Fruit fly (Drosophila melanogaster) whole organism, embryonic: ENCODE measurements around the gene CG14868.

Experiments
- CG10209 ChIP-seq: fragments of 200-800 bp; sonication (Bioruptor generic); optimal IDR thresholded peaks from 3 replicates; lab custom pipeline; 2017; ENCODE audit warnings: missing biosample characterization, mild to moderate bottlenecking, missing genetic modification characterization, missing genetic modification reagents
- CG11695 ChIP-seq: fragments of 200-800 bp; sonication (Bioruptor generic); IDR thresholded peaks from 3 replicates; pipeline ENCODE4 v1.3.6; 2022; ENCODE audit warnings: missing biosample characterization, missing genetic modification characterization
- CG12219 ChIP-seq: fragments of 200-800 bp; sonication (Bioruptor generic); optimal IDR thresholded peaks from 3 replicates; lab custom pipeline; 2018; ENCODE audit warnings: missing biosample characterization, mild to moderate bottlenecking, missing genetic modification characterization
- CG12299 ChIP-seq: fragments of 200-800 bp; sonication (Bioruptor generic); optimal IDR thresholded peaks from 2 replicates; lab custom pipeline; 2018; ENCODE audit warnings: missing biosample characterization, mild to moderate bottlenecking, missing genetic modification characterization
- CG12659 ChIP-seq: fragments of 200-800 bp; sonication (Bioruptor generic); optimal IDR thresholded peaks from 3 replicates; lab custom pipeline; 2017; ENCODE audit warnings: mild to moderate bottlenecking, missing biosample characterization, missing genetic modification reagents, missing genetic modification characterization
- CG12744 ChIP-seq: fragments of 200-800 bp; sonication (Bioruptor generic); optimal IDR thresholded peaks from 2 replicates; lab custom pipeline; 2016; ENCODE audit warnings: missing biosample characterization, missing genetic modification characterization
- CG14667 ChIP-seq: fragments of 200-800 bp; sonication (Bioruptor generic); IDR thresholded peaks from 2 replicates; pipeline ENCODE4 v1.3.6; 2022; ENCODE audit warnings: missing biosample characterization, missing genetic modification characterization
- CG15269 ChIP-seq: fragments of 200-800 bp; sonication (Bioruptor generic); optimal IDR thresholded peaks from 2 replicates; lab custom pipeline; 2018; ENCODE audit warnings: missing biosample characterization, mild to moderate bottlenecking, missing genetic modification characterization, moderate library complexity
- CG1529 ChIP-seq: fragments of 200-800 bp; sonication (Bioruptor generic); optimal IDR thresholded peaks from 3 replicates; lab custom pipeline; 2018; ENCODE audit warnings: missing biosample characterization, missing genetic modification characterization
- CG1602 ChIP-seq: fragments of 200-800 bp; sonication (Bioruptor generic); optimal IDR thresholded peaks from 3 replicates; lab custom pipeline; 2016; ENCODE audit warnings: missing biosample characterization, missing genetic modification characterization
- CG17912 ChIP-seq: fragments of 200-800 bp; sonication (Bioruptor generic); optimal IDR thresholded peaks from 2 replicates; lab custom pipeline; 2018; ENCODE audit warnings: missing biosample characterization, mild to moderate bottlenecking, missing genetic modification characterization
- CG2120 ChIP-seq: fragments of 200-800 bp; sonication (Bioruptor generic); optimal IDR thresholded peaks from 3 replicates; lab custom pipeline; 2016; ENCODE audit warnings: missing biosample characterization, missing genetic modification characterization
- CG3163 ChIP-seq: fragments of 200-800 bp; sonication (Bioruptor generic); optimal IDR thresholded peaks from 3 replicates; lab custom pipeline; 2016; ENCODE audit warnings: missing biosample characterization, missing genetic modification characterization
- CG32532 ChIP-seq: fragments of 200-800 bp; sonication (Bioruptor generic); IDR thresholded peaks from 2 replicates; pipeline ENCODE4 v1.3.6; 2022; ENCODE audit warnings: missing biosample characterization, missing genetic modification characterization
- CG3838 ChIP-seq: fragments of 200-800 bp; sonication (Bioruptor generic); optimal IDR thresholded peaks from 3 replicates; lab custom pipeline; 2016; ENCODE audit warnings: missing biosample characterization, missing genetic modification characterization
- CG4328 ChIP-seq: fragments of 200-800 bp; sonication (Bioruptor generic); optimal IDR thresholded peaks from 3 replicates; lab custom pipeline; 2017; ENCODE audit warnings: missing biosample characterization, missing genetic modification reagents, missing genetic modification characterization
- CG5180 ChIP-seq: fragments of 200-800 bp; sonication (Bioruptor generic); optimal IDR thresholded peaks from 3 replicates; lab custom pipeline; 2017; ENCODE audit warnings: missing biosample characterization, missing genetic modification characterization, mild to moderate bottlenecking, moderate library complexity, missing genetic modification reagents
- CG6765 ChIP-seq: fragments of 200-800 bp; sonication (Bioruptor generic); optimal IDR thresholded peaks from 3 replicates; lab custom pipeline; 2017; ENCODE audit warnings: missing biosample characterization, mild to moderate bottlenecking, missing genetic modification characterization
- CG7963 ChIP-seq: fragments of 200-800 bp; sonication (Bioruptor generic); IDR thresholded peaks from 3 replicates; pipeline ENCODE4 v1.3.6; 2022; ENCODE audit warnings: missing biosample characterization, missing genetic modification characterization; ENCODE audit not compliant: partially characterized antibody
- CG9817 ChIP-seq: fragments of 200-800 bp; sonication (Bioruptor generic); optimal IDR thresholded peaks from 2 replicates; lab custom pipeline; 2018; ENCODE audit warnings: missing biosample characterization, mild to moderate bottlenecking, missing genetic modification characterization, moderate library complexity
- Dek ChIP-seq: fragments of 200-800 bp; sonication (Bioruptor generic); optimal IDR thresholded peaks from 3 replicates; lab custom pipeline; 2019; ENCODE audit warnings: missing biosample characterization, mild to moderate bottlenecking, missing genetic modification characterization, moderate library complexity
- Dip2 ChIP-seq: fragments of 200-800 bp; sonication (Bioruptor generic); IDR thresholded peaks from 2 replicates; pipeline ENCODE4 v1.3.6; 2022; ENCODE audit warnings: missing biosample characterization, missing genetic modification characterization
- Dref ChIP-seq: fragments of 200-800 bp; sonication (Bioruptor generic); IDR thresholded peaks from 2 replicates; pipeline ENCODE4 v1.3.6; 2022; ENCODE audit warnings: missing biosample characterization, missing genetic modification characterization
- E2f2 ChIP-seq: fragments of 200-800 bp; sonication (Bioruptor generic); IDR thresholded peaks from 2 replicates; pipeline ENCODE4 v1.3.6; 2022; ENCODE audit warnings: missing biosample characterization, missing genetic modification characterization
- Hand ChIP-seq: fragments of 200-800 bp; sonication (Bioruptor generic); optimal IDR thresholded peaks from 2 replicates; lab custom pipeline; 2017; ENCODE audit warnings: mild to moderate bottlenecking, missing biosample characterization, missing genetic modification reagents, missing genetic modification characterization
- Meics ChIP-seq: fragments of 200-800 bp; sonication (Bioruptor generic); optimal IDR thresholded peaks from 2 replicates; lab custom pipeline; 2017; ENCODE audit warnings: missing biosample characterization, mild to moderate bottlenecking, missing genetic modification characterization
- Mes4 ChIP-seq: fragments of 200-800 bp; sonication (Bioruptor generic); optimal IDR thresholded peaks from 2 replicates; lab custom pipeline; 2016; ENCODE audit warnings: missing biosample characterization, missing genetic modification characterization
- Mrtf ChIP-seq: fragments of 200-800 bp; sonication (Bioruptor generic); IDR thresholded peaks from 3 replicates; pipeline ENCODE4 v1.3.6; 2022; ENCODE audit warnings: missing biosample characterization, missing genetic modification characterization
- Scr ChIP-seq: fragments of 200-800 bp; sonication (Bioruptor generic); IDR thresholded peaks from 2 replicates; pipeline ENCODE4 v1.3.6; 2022; ENCODE audit warnings: missing biosample characterization, missing genetic modification characterization; ENCODE audit not compliant: partially characterized antibody
- Six4 ChIP-seq: fragments of 200-800 bp; sonication (Bioruptor generic); optimal IDR thresholded peaks from 2 replicates; lab custom pipeline; 2016; ENCODE audit warnings: missing biosample characterization, missing genetic modification characterization
- Spps ChIP-seq: fragments of 200-800 bp; sonication (Bioruptor generic); optimal IDR thresholded peaks from 2 replicates; lab custom pipeline; 2018; ENCODE audit warnings: missing biosample characterization, mild to moderate bottlenecking, missing genetic modification characterization
- amos ChIP-seq: fragments of 200-800 bp; sonication (Bioruptor generic); IDR thresholded peaks from 2 replicates; pipeline ENCODE4 v1.3.6; 2022; ENCODE audit warnings: missing biosample characterization, missing genetic modification characterization; ENCODE audit not compliant: partially characterized antibody
- ara ChIP-seq: fragments of 200-800 bp; sonication (Bioruptor generic); IDR thresholded peaks from 2 replicates; pipeline ENCODE4 v1.3.6; 2022; ENCODE audit warnings: missing biosample characterization, missing genetic modification characterization
- bab2 ChIP-seq: fragments of 200-800 bp; sonication (Bioruptor generic); optimal IDR thresholded peaks from 2 replicates; lab custom pipeline; 2016; ENCODE audit warnings: missing biosample characterization, missing genetic modification characterization
- bcd ChIP-seq: fragments of 200-800 bp; sonication (Bioruptor generic); optimal IDR thresholded peaks from 2 replicates; lab custom pipeline; 2017; ENCODE audit warnings: missing biosample characterization, mild to moderate bottlenecking, missing genetic modification characterization
- crp ChIP-seq, 2 experiments: fragments of 200-800 bp; sonication (Bioruptor generic); optimal IDR thresholded peaks; 2 replicates in 1 of 2; 3 replicates in 1 of 2; lab custom pipeline; 2017; ENCODE audit warnings: missing biosample characterization in 2 of 2, missing genetic modification characterization in 2 of 2, mild to moderate bottlenecking in 1 of 2, moderate library complexity in 1 of 2
- eve ChIP-seq, 2 experiments: fragments of >200 bp; optimal IDR thresholded peaks; 2 replicates each; lab custom pipeline; 2017; ENCODE audit warnings: missing biosample characterization in 2 of 2, missing genetic modification characterization in 2 of 2
- ewg ChIP-seq: fragments of 200-800 bp; sonication (Bioruptor generic); optimal IDR thresholded peaks from 3 replicates; lab custom pipeline; 2017; ENCODE audit warnings: mild to moderate bottlenecking, missing biosample characterization, missing genetic modification reagents, missing genetic modification characterization
- fu2 ChIP-seq: fragments of 200-800 bp; sonication (Bioruptor generic); optimal IDR thresholded peaks from 2 replicates; lab custom pipeline; 2016; ENCODE audit warnings: missing biosample characterization, missing genetic modification characterization
- hbn ChIP-seq: fragments of 200-800 bp; sonication (Bioruptor generic); IDR thresholded peaks from 2 replicates; pipeline ENCODE4 v1.3.6; 2022; ENCODE audit warnings: missing biosample characterization, missing genetic modification characterization; ENCODE audit not compliant: partially characterized antibody
- hth ChIP-seq: fragments of >200 bp; optimal IDR thresholded peaks from 2 replicates; lab custom pipeline; 2017; ENCODE audit warnings: inconsistent platforms
- klu ChIP-seq: fragments of 200-800 bp; sonication (Bioruptor generic); IDR thresholded peaks from 2 replicates; pipeline ENCODE4 v1.3.6; 2022; ENCODE audit warnings: missing biosample characterization, missing genetic modification characterization
- knrl ChIP-seq: fragments of 200-800 bp; sonication (Bioruptor generic); IDR thresholded peaks from 3 replicates; pipeline ENCODE4 v1.3.6; 2022; ENCODE audit warnings: missing biosample characterization, missing genetic modification characterization; ENCODE audit not compliant: partially characterized antibody
- onecut ChIP-seq: fragments of 200-800 bp; sonication (Bioruptor generic); IDR thresholded peaks from 2 replicates; pipeline ENCODE4 v1.3.6; 2022; ENCODE audit warnings: missing biosample characterization, missing genetic modification characterization
- pb ChIP-seq: fragments of 200-800 bp; sonication (Bioruptor generic); optimal IDR thresholded peaks from 3 replicates; lab custom pipeline; 2016; ENCODE audit warnings: missing biosample characterization, missing genetic modification characterization
- pfk ChIP-seq: fragments of 200-800 bp; sonication (Bioruptor generic); optimal IDR thresholded peaks from 2 replicates; lab custom pipeline; 2018; ENCODE audit warnings: missing biosample characterization, mild to moderate bottlenecking, missing genetic modification characterization, moderate library complexity
- row ChIP-seq: fragments of 200-800 bp; sonication (Bioruptor generic); IDR thresholded peaks from 3 replicates; pipeline ENCODE4 v1.3.6; 2022; ENCODE audit warnings: missing biosample characterization, missing genetic modification characterization
- scrt ChIP-seq: fragments of 200-800 bp; sonication (Bioruptor generic); optimal IDR thresholded peaks from 2 replicates; lab custom pipeline; 2018; ENCODE audit warnings: missing biosample characterization, mild to moderate bottlenecking, missing genetic modification characterization, moderate library complexity
- seq ChIP-seq: fragments of 200-800 bp; sonication (Bioruptor generic); IDR thresholded peaks from 2 replicates; pipeline ENCODE4 v1.3.6; 2022; ENCODE audit warnings: missing biosample characterization, missing genetic modification characterization
- sim ChIP-seq: fragments of 200-800 bp; sonication (Bioruptor generic); IDR thresholded peaks from 2 replicates; pipeline ENCODE4 v1.3.6; 2022; ENCODE audit warnings: missing biosample characterization, missing genetic modification characterization
- unc-4 ChIP-seq: fragments of 200-800 bp; sonication (Bioruptor generic); IDR thresholded peaks from 2 replicates; pipeline ENCODE4 v1.3.6; 2022; ENCODE audit warnings: missing biosample characterization, missing genetic modification characterization; ENCODE audit not compliant: partially characterized antibody

CG14868 gene

dm6 chr3R:15330472-15330871 is 39.3 kb downstream of the CG14868 start, which contains the start of gene mRpL9 (continued):
- TF ChIP-seq CG12219 (GFP tag; lab: Kevin White, UChicago), result no peak
- no peak for TF ChIP-seq Dek (tag; lab: Kevin White, UChicago)
- no peak for TF ChIP-seq CG10209 (GFP tag; lab: Kevin White, UChicago)
- peak; percentile 46 for TF ChIP-seq CG12659
- TF ChIP-seq CG1602 (GFP tag; lab: Kevin White, UChicago), result no peak
- TF ChIP-seq CG2120 (GFP tag; lab: Kevin White, UChicago), result peak; percentile 59
- TF ChIP-seq hth, result no peak
- TF ChIP-seq Mes4 (GFP tag; lab: Kevin White, UChicago), result no peak
- TF ChIP-seq E2f2 (GFP tag; lab: Robert Waterston, UW), result peak; percentile 70
- TF ChIP-seq Scr (GFP tag; lab: Robert Waterston, UW), result peak; percentile 27; the same call in 1 of the 2 replicates
- no peak for TF ChIP-seq CG12299
- TF ChIP-seq CG9817 (tag; lab: Kevin White, UChicago), result peak; percentile 33
- no peak for TF ChIP-seq CG6765
- TF ChIP-seq CG3163 (GFP tag; lab: Kevin White, UChicago), result no peak
- TF ChIP-seq knrl, result peak; percentile 44; the same call in 1 of the 3 replicates
- no peak for TF ChIP-seq ewg
- TF ChIP-seq Six4 (GFP tag; lab: Kevin White, UChicago), result no peak
- no peak for TF ChIP-seq CG17912 (GFP tag; lab: Kevin White, UChicago)
- TF ChIP-seq pb (GFP tag; lab: Kevin White, UChicago), result no peak
- TF ChIP-seq Dip2 (GFP tag; lab: Robert Waterston, UW), result no peak
- TF ChIP-seq Dref (GFP tag; lab: Robert Waterston, UW), result peak; percentile 29; the same call in 1 of the 2 replicates
- TF ChIP-seq CG15269 (tag; lab: Kevin White, UChicago), result no peak
- TF ChIP-seq CG12744 (GFP tag; lab: Kevin White, UChicago), result peak; percentile 5
- TF ChIP-seq klu (GFP tag; lab: Robert Waterston, UW), result no peak
- no peak for TF ChIP-seq bab2 (GFP tag; lab: Kevin White, UChicago)
- no peak for TF ChIP-seq onecut (GFP tag; lab: Robert Waterston, UW)
- no peak for TF ChIP-seq Mrtf (GFP tag; lab: Robert Waterston, UW)
- no peak for TF ChIP-seq CG1529 (GFP tag; lab: Kevin White, UChicago)
- TF ChIP-seq sim, result no peak
- no peak for TF ChIP-seq eve (GFP tag; optimal IDR thresholded peaks at IDR 0.05; lab: Kevin White, UChicago)
- no peak for TF ChIP-seq fu2
- TF ChIP-seq Meics (GFP tag; lab: Kevin White, UChicago), result peak; percentile 6
- TF ChIP-seq CG3838 (GFP tag; lab: Kevin White, UChicago), result no peak
- no peak for TF ChIP-seq CG11695 (GFP tag; lab: Robert Waterston, UW)
- no peak for TF ChIP-seq bcd (GFP tag; lab: Kevin White, UChicago)
- TF ChIP-seq scrt (GFP tag; lab: Kevin White, UChicago), result no peak
- TF ChIP-seq CG5180 (GFP tag; lab: Kevin White, UChicago), result no peak
- no peak for TF ChIP-seq Hand (GFP tag; lab: Kevin White, UChicago)
- no peak for TF ChIP-seq ara (GFP tag; lab: Robert Waterston, UW)
- TF ChIP-seq hbn, result no peak
- peak; percentile 72 for TF ChIP-seq row (GFP tag; lab: Robert Waterston, UW)
- TF ChIP-seq amos (GFP tag; lab: Robert Waterston, UW), result peak; percentile 26; the same call in 1 of the 2 replicates
- no peak for TF ChIP-seq CG14667
- peak; percentile 39; the same call in 1 of the 2 replicates for TF ChIP-seq unc-4 (GFP tag; lab: Robert Waterston, UW)
- no peak for TF ChIP-seq Spps (tag; lab: Kevin White, UChicago)
- no peak for TF ChIP-seq seq (GFP tag; lab: Robert Waterston, UW)
- TF ChIP-seq crp (GFP tag; optimal IDR thresholded peaks at IDR 0.05; lab: Kevin White, UChicago), result no peak
- no peak for TF ChIP-seq CG7963 (GFP tag; lab: Robert Waterston, UW)
- no peak for TF ChIP-seq pfk (GFP tag; lab: Kevin White, UChicago)
- peak; percentile 51; the same call in 1 of the 2 replicates for TF ChIP-seq CG32532 (GFP tag; lab: Robert Waterston, UW)
- no peak for TF ChIP-seq CG4328
